Fruit fly (Drosophila melanogaster): ENCODE results near the gene SNCF.

- TF ChIP-seq EcR (GFP tag; optimal IDR thresholded peaks at IDR 0.05) (no peak), psq (optimal IDR thresholded peaks at IDR 0.05) (no peak)
These were observed 19.3 kb downstream of the SNCF start for dm6 chr3L:13397656-13398055.

Measured in whole organism.